Fruit fly (Drosophila melanogaster) Kc167 (cell line): ENCODE measurements around the gene U4-U6-60K.

Source experiments
- Sin3A ChIP-seq: fragments of >200 bp; optimal IDR thresholded peaks from 2 replicates; lab custom pipeline; 2018; ENCODE audit warnings: missing external identifiers
- insv ChIP-seq: fragments of >200 bp; optimal IDR thresholded peaks from 3 replicates; lab custom pipeline; 2018; ENCODE audit warnings: missing external identifiers
- psq ChIP-seq: fragments of >200 bp; optimal IDR thresholded peaks from 2 replicates; lab custom pipeline; 2017; ENCODE audit warnings: missing external identifiers
- ttk ChIP-seq: sonication (Bioruptor generic); optimal IDR thresholded peaks from 2 replicates; lab custom pipeline; 2017; ENCODE audit warnings: missing external identifiers

DNA sequence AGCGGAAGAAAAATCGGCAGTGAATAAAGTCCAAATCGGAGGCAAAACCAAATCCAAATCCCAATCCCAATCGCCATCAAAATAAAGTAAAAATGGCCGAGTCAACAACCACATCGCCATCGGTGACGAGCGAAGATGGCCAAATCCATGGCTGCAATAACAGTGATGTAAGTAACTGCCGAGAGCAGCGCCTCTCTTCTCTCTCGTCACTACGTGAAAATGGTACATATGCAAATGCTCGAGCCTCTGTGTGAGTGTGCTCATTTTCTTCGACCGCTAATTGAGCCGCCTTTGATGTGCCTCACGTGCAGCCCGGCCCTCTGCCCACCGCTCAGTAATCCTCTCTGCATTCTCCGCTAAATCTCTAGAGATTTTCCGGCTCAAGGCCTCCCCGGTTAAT, 20.7 kb upstream of the U4-U6-60K start:
- no peak for TF ChIP-seq psq (lab: Kevin White, UChicago)
- TF ChIP-seq Sin3A (lab: Kevin White, UChicago) = no peak
- TF ChIP-seq insv (lab: Kevin White, UChicago) = no peak
- TF ChIP-seq ttk (lab: Kevin White, UChicago) = no peak
